Fruit fly (Drosophila melanogaster) whole organism, embryonic: ENCODE results near the gene Ir94g.

Experiments
- B-H1 ChIP-seq: fragments of 200-800 bp; sonication (Bioruptor generic); IDR thresholded peaks from 3 replicates; pipeline ENCODE4 v1.3.6; 2022; ENCODE audit warnings: missing biosample characterization, missing genetic modification characterization
- CG11085 ChIP-seq: fragments of 200-800 bp; sonication (Bioruptor generic); IDR thresholded peaks from 2 replicates; pipeline ENCODE4 v1.3.6; 2022; ENCODE audit warnings: missing biosample characterization, missing genetic modification characterization
- CG11398 ChIP-seq: fragments of 200-800 bp; sonication (Bioruptor generic); optimal IDR thresholded peaks from 2 replicates; lab custom pipeline; 2016; ENCODE audit warnings: missing biosample characterization, missing genetic modification characterization
- CG12942 ChIP-seq: fragments of 200-800 bp; sonication (Bioruptor generic); optimal IDR thresholded peaks from 3 replicates; lab custom pipeline; 2016; ENCODE audit warnings: missing biosample characterization, missing genetic modification characterization
- CG1603 ChIP-seq: fragments of 200-800 bp; sonication (Bioruptor generic); optimal IDR thresholded peaks from 2 replicates; lab custom pipeline; 2019; ENCODE audit warnings: missing biosample characterization, mild to moderate bottlenecking, missing genetic modification characterization, moderate library complexity
- CG16863 ChIP-seq: fragments of 200-800 bp; sonication (Bioruptor generic); optimal IDR thresholded peaks from 3 replicates; lab custom pipeline; 2016; ENCODE audit warnings: missing biosample characterization, missing genetic modification characterization
- CG17328 ChIP-seq: fragments of 200-800 bp; sonication (Bioruptor generic); IDR thresholded peaks from 2 replicates; pipeline ENCODE4 v1.3.6; 2022; ENCODE audit warnings: missing biosample characterization, missing genetic modification characterization
- CG17385 ChIP-seq: fragments of 200-800 bp; sonication (Bioruptor generic); optimal IDR thresholded peaks from 3 replicates; lab custom pipeline; 2018; ENCODE audit warnings: missing biosample characterization, mild to moderate bottlenecking, missing genetic modification characterization
- CG2678 ChIP-seq: fragments of 200-800 bp; sonication (Bioruptor generic); optimal IDR thresholded peaks from 3 replicates; lab custom pipeline; 2019; ENCODE audit warnings: missing biosample characterization, mild to moderate bottlenecking, missing genetic modification characterization, moderate library complexity
- CG31224 ChIP-seq: fragments of 200-800 bp; sonication (Bioruptor generic); IDR thresholded peaks from 2 replicates; pipeline ENCODE4 v1.3.6; 2022; ENCODE audit warnings: missing biosample characterization, missing genetic modification characterization
- CG31441 ChIP-seq: fragments of 200-800 bp; sonication (Bioruptor generic); IDR thresholded peaks from 2 replicates; pipeline ENCODE4 v1.3.6; 2022; ENCODE audit warnings: missing biosample characterization, missing genetic modification characterization
- CG33557 ChIP-seq: fragments of 200-800 bp; sonication (Bioruptor generic); optimal IDR thresholded peaks from 2 replicates; lab custom pipeline; 2019; ENCODE audit warnings: missing biosample characterization, mild to moderate bottlenecking, missing genetic modification characterization, moderate library complexity
- CG4617 ChIP-seq: fragments of 200-800 bp; sonication (Bioruptor generic); optimal IDR thresholded peaks from 3 replicates; lab custom pipeline; 2016; ENCODE audit warnings: missing biosample characterization, missing genetic modification characterization, borderline replicate concordance
- CG4707 ChIP-seq: fragments of 200-800 bp; sonication (Bioruptor generic); optimal IDR thresholded peaks from 2 replicates; lab custom pipeline; 2018; ENCODE audit warnings: missing biosample characterization, mild to moderate bottlenecking, missing genetic modification characterization, moderate library complexity
- CG6854 ChIP-seq: fragments of 200-800 bp; sonication (Bioruptor generic); optimal IDR thresholded peaks from 3 replicates; lab custom pipeline; 2017; ENCODE audit warnings: missing biosample characterization, mild to moderate bottlenecking, missing genetic modification characterization
- Chrac-16 ChIP-seq: fragments of 200-800 bp; sonication (Bioruptor generic); optimal IDR thresholded peaks from 3 replicates; lab custom pipeline; 2016; ENCODE audit warnings: missing biosample characterization, missing genetic modification characterization
- Dfd ChIP-seq, 2 experiments: fragments of >200 bp; optimal IDR thresholded peaks; 2 replicates each; lab custom pipeline; 2017; ENCODE audit warnings: missing biosample characterization in 2 of 2, missing genetic modification characterization in 2 of 2
- Ets65A ChIP-seq: fragments of 200-800 bp; sonication (Bioruptor generic); peaks from one replicate; lab custom pipeline; 2016; ENCODE audit warnings: missing biosample characterization, missing genetic modification characterization
- Nf-YA ChIP-seq: fragments of 200-800 bp; sonication (Bioruptor generic); IDR thresholded peaks from 2 replicates; pipeline ENCODE4 v1.3.6; 2022; ENCODE audit warnings: missing biosample characterization, missing genetic modification characterization
- Oli ChIP-seq: fragments of 200-800 bp; sonication (Bioruptor generic); optimal IDR thresholded peaks from 2 replicates; lab custom pipeline; 2018; ENCODE audit warnings: missing biosample characterization, mild to moderate bottlenecking, missing genetic modification characterization, moderate library complexity
- Optix ChIP-seq: fragments of 200-800 bp; sonication (Bioruptor generic); IDR thresholded peaks from 3 replicates; pipeline ENCODE4 v1.3.6; 2022; ENCODE audit warnings: missing biosample characterization, missing genetic modification characterization
- Sry-β ChIP-seq: fragments of 200-800 bp; sonication (Bioruptor generic); optimal IDR thresholded peaks from 2 replicates; lab custom pipeline; 2018; ENCODE audit warnings: missing biosample characterization, mild to moderate bottlenecking, missing genetic modification characterization, moderate library complexity
- Trl ChIP-seq, 3 experiments: fragments of >200 bp in 2 of 3; fragments of 200-800 bp in 1 of 3; sonication (Bioruptor generic) in 1 of 3; optimal IDR thresholded peaks; 2 replicates in 1 of 3; 3 replicates in 2 of 3; lab custom pipeline; 2016 to 2017; ENCODE audit warnings: missing biosample characterization in 1 of 3, missing genetic modification characterization in 1 of 3
- Vsx1 ChIP-seq: fragments of 200-800 bp; sonication (Bioruptor generic); optimal IDR thresholded peaks from 2 replicates; lab custom pipeline; 2017; ENCODE audit warnings: missing biosample characterization, mild to moderate bottlenecking, missing genetic modification characterization, missing genetic modification reagents
- ara ChIP-seq: fragments of 200-800 bp; sonication (Bioruptor generic); IDR thresholded peaks from 2 replicates; pipeline ENCODE4 v1.3.6; 2022; ENCODE audit warnings: missing biosample characterization, missing genetic modification characterization
- bowl ChIP-seq: fragments of 200-800 bp; sonication (Bioruptor generic); IDR thresholded peaks from 2 replicates; pipeline ENCODE4 v1.3.6; 2022; ENCODE audit warnings: missing biosample characterization, missing genetic modification characterization
- caup ChIP-seq: fragments of 200-800 bp; sonication (Bioruptor generic); optimal IDR thresholded peaks from 3 replicates; lab custom pipeline; 2017; ENCODE audit warnings: missing biosample characterization, mild to moderate bottlenecking, missing genetic modification characterization, moderate library complexity; ENCODE audit not compliant: severe bottlenecking
- danr ChIP-seq: fragments of 200-800 bp; sonication (Bioruptor generic); IDR thresholded peaks from 2 replicates; pipeline ENCODE4 v1.3.6; 2022; ENCODE audit warnings: missing biosample characterization, missing genetic modification characterization
- dmrt11E ChIP-seq: fragments of 200-800 bp; sonication (Bioruptor generic); optimal IDR thresholded peaks from 3 replicates; lab custom pipeline; 2018; ENCODE audit warnings: missing biosample characterization, mild to moderate bottlenecking, missing genetic modification characterization, moderate library complexity
- jigr1 ChIP-seq: fragments of 200-800 bp; sonication (Bioruptor generic); IDR thresholded peaks from 3 replicates; pipeline ENCODE4 v1.3.6; 2022; ENCODE audit warnings: missing biosample characterization, missing genetic modification characterization
- jing ChIP-seq: fragments of 200-800 bp; sonication (Bioruptor generic); optimal IDR thresholded peaks from 2 replicates; lab custom pipeline; 2018; ENCODE audit warnings: missing biosample characterization, mild to moderate bottlenecking, missing genetic modification characterization
- ken ChIP-seq: fragments of 200-800 bp; sonication (Bioruptor generic); IDR thresholded peaks from 3 replicates; pipeline ENCODE4 v1.3.6; 2022; ENCODE audit warnings: missing biosample characterization, missing genetic modification characterization
- kni ChIP-seq: fragments of 200-800 bp; sonication (Bioruptor generic); optimal IDR thresholded peaks from 3 replicates; lab custom pipeline; 2017; ENCODE audit warnings: mild to moderate bottlenecking, missing biosample characterization, missing genetic modification reagents, missing genetic modification characterization
- nau ChIP-seq: fragments of 200-800 bp; sonication (Bioruptor generic); optimal IDR thresholded peaks from 3 replicates; lab custom pipeline; 2017; ENCODE audit warnings: missing biosample characterization, mild to moderate bottlenecking, missing genetic modification characterization, missing genetic modification reagents
- nmo ChIP-seq: fragments of 200-800 bp; sonication (Bioruptor generic); optimal IDR thresholded peaks from 2 replicates; lab custom pipeline; 2018; ENCODE audit warnings: missing biosample characterization, mild to moderate bottlenecking, missing genetic modification characterization, moderate library complexity
- odd ChIP-seq: fragments of 200-800 bp; sonication (Bioruptor generic); optimal IDR thresholded peaks from 2 replicates; lab custom pipeline; 2017; ENCODE audit warnings: missing biosample characterization, mild to moderate bottlenecking, missing genetic modification characterization
- onecut ChIP-seq: fragments of 200-800 bp; sonication (Bioruptor generic); IDR thresholded peaks from 2 replicates; pipeline ENCODE4 v1.3.6; 2022; ENCODE audit warnings: missing biosample characterization, missing genetic modification characterization
- phol ChIP-seq: fragments of 200-800 bp; sonication (Bioruptor generic); optimal IDR thresholded peaks from 3 replicates; lab custom pipeline; 2018; ENCODE audit warnings: missing biosample characterization, mild to moderate bottlenecking, missing genetic modification characterization, moderate library complexity
- ranshi ChIP-seq: fragments of 200-800 bp; sonication (Bioruptor generic); IDR thresholded peaks from 2 replicates; pipeline ENCODE4 v1.3.6; 2022; ENCODE audit warnings: missing biosample characterization, missing genetic modification characterization
- sd ChIP-seq: fragments of 200-800 bp; sonication (Bioruptor generic); optimal IDR thresholded peaks from 3 replicates; lab custom pipeline; 2018; ENCODE audit warnings: missing biosample characterization, mild to moderate bottlenecking, missing genetic modification characterization, moderate library complexity
- sens ChIP-seq: fragments of 200-800 bp; sonication (Bioruptor generic); peaks from one replicate; lab custom pipeline; 2016; ENCODE audit warnings: missing biosample characterization, missing genetic modification characterization
- seq ChIP-seq: fragments of 200-800 bp; sonication (Bioruptor generic); IDR thresholded peaks from 2 replicates; pipeline ENCODE4 v1.3.6; 2022; ENCODE audit warnings: missing biosample characterization, missing genetic modification characterization
- so ChIP-seq: fragments of 200-800 bp; sonication (Bioruptor generic); IDR thresholded peaks from 3 replicates; pipeline ENCODE4 v1.3.6; 2022; ENCODE audit warnings: missing biosample characterization, missing genetic modification characterization
- sqz ChIP-seq: fragments of 200-800 bp; sonication (Bioruptor generic); optimal IDR thresholded peaks from 3 replicates; lab custom pipeline; 2018; ENCODE audit warnings: missing biosample characterization, mild to moderate bottlenecking, missing genetic modification characterization
- ssp ChIP-seq: fragments of 200-800 bp; sonication (Bioruptor generic); IDR thresholded peaks from 2 replicates; pipeline ENCODE4 v1.3.6; 2022; ENCODE audit warnings: missing biosample characterization, missing genetic modification characterization
- tap ChIP-seq: fragments of 200-800 bp; optimal IDR thresholded peaks from 3 replicates; lab custom pipeline; 2019; ENCODE audit warnings: missing biosample characterization, mild to moderate bottlenecking, missing genetic modification characterization, moderate library complexity
- vvl ChIP-seq: fragments of 200-800 bp; sonication (Bioruptor generic); IDR thresholded peaks from 2 replicates; pipeline ENCODE4 v1.3.6; 2022; ENCODE audit warnings: missing biosample characterization, missing genetic modification characterization
- wek ChIP-seq: fragments of 200-800 bp; sonication (Bioruptor generic); optimal IDR thresholded peaks from 3 replicates; lab custom pipeline; 2018; ENCODE audit warnings: missing biosample characterization, mild to moderate bottlenecking, missing genetic modification characterization, moderate library complexity

Ir94g gene

dm6 chr3R:23445249-23445916, 38.3 kb upstream of the Ir94g start (continued):
- TF ChIP-seq ara (GFP tag; lab: Robert Waterston, UW) (peak; percentile 41), dmrt11E (tag; lab: Kevin White, UChicago) (peak; percentile 6), vvl (0 out of 2 replicates have a peak, but pooled peaks have one; percentile 13), CG33557 (peak; percentile 10), phol (tag; lab: Kevin White, UChicago) (peak; percentile 11), jing (GFP tag; lab: Kevin White, UChicago) (no peak), CG11398 (GFP tag; lab: Kevin White, UChicago) (peak; percentile 36), Dfd (GFP tag; optimal IDR thresholded peaks at IDR 0.05; lab: Kevin White, UChicago) (no peak), CG12942 (GFP tag; lab: Kevin White, UChicago) (no peak), danr (no peak), CG31441 (GFP tag; lab: Robert Waterston, UW) (peak; percentile 40; the same call in 1 of the 2 replicates), CG6854 (GFP tag; lab: Kevin White, UChicago) (peak; percentile 9), Sry-β (GFP tag; lab: Kevin White, UChicago) (no peak), nau (peak; percentile 19), sqz (GFP tag; lab: Kevin White, UChicago) (no peak), CG17328 (peak; percentile 36; the same call in 1 of the 2 replicates), B-H1 (GFP tag; lab: Robert Waterston, UW) (0 out of 3 replicates have a peak, but pooled peaks have one; percentile 26), seq (peak; percentile 18; the same call in 1 of the 2 replicates), CG2678 (peak; percentile 25), CG1603 (peak; percentile 59), Nf-YA (GFP tag; lab: Robert Waterston, UW) (peak; percentile 49; the same call in 1 of the 2 replicates), odd (GFP tag; lab: Kevin White, UChicago) (peak; percentile 41), Oli (peak; percentile 10), CG16863 (GFP tag; lab: Kevin White, UChicago) (peak; percentile 15), Vsx1 (GFP tag; lab: Kevin White, UChicago) (peak; percentile 67), CG31224 (GFP tag; lab: Robert Waterston, UW) (0 out of 2 replicates have a peak, but pooled peaks have one; percentile 14), sd (tag; lab: Kevin White, UChicago) (no peak), onecut (GFP tag; lab: Robert Waterston, UW) (peak; percentile 56), Ets65A (GFP tag; lab: Kevin White, UChicago) (peak; percentile 80), caup (GFP tag; lab: Kevin White, UChicago) (peak; percentile 24), ranshi (GFP tag; lab: Robert Waterston, UW) (peak; percentile 6; the same call in 1 of the 2 replicates), sens (peak; percentile 65), so (GFP tag; lab: Robert Waterston, UW) (peak; percentile 54; the same call in 1 of the 3 replicates), nmo (GFP tag; lab: Kevin White, UChicago) (peak; percentile 23), ken (GFP tag; lab: Robert Waterston, UW) (0 out of 3 replicates have a peak, but pooled peaks have one; percentile 45), tap (tag; lab: Kevin White, UChicago) (no peak), CG4707 (GFP tag; lab: Kevin White, UChicago) (peak; percentile 17), Chrac-16 (GFP tag; lab: Kevin White, UChicago) (no peak), ssp (GFP tag; lab: Robert Waterston, UW) (no peak), kni (peak; percentile 31), CG4617 (no peak), Trl (optimal IDR thresholded peaks at IDR 0.05; lab: Kevin White, UChicago) (no peak), Trl (GFP tag; optimal IDR thresholded peaks at IDR 0.05; lab: Kevin White, UChicago) (peak; percentile 6), Optix (GFP tag; lab: Robert Waterston, UW) (peak; percentile 58; the same call in 1 of the 3 replicates), bowl (GFP tag; lab: Robert Waterston, UW) (peak; percentile 43; the same call in 1 of the 2 replicates), CG17385 (GFP tag; lab: Kevin White, UChicago) (peak; percentile 2), CG11085 (GFP tag; lab: Robert Waterston, UW) (0 out of 2 replicates have a peak, but pooled peaks have one; percentile 21), wek (GFP tag; lab: Kevin White, UChicago) (peak; percentile 68), jigr1 (no peak)
